Worm (Caenorhabditis elegans) whole organism, late embryonic: ENCODE measurements around the gene F52E1.9.

ENCODE experiments used
- ceh-14 ChIP-seq: sonication (generic microtip); optimal IDR thresholded peaks from 2 replicates; lab custom pipeline; 2016; ENCODE audit warnings: missing genotype, missing genetic modification characterization, missing compliant biosample characterization
- ceh-18 ChIP-seq: sonication (generic microtip); optimal IDR thresholded peaks from 2 replicates; lab custom pipeline; 2016; ENCODE audit warnings: missing genetic modification characterization, missing compliant biosample characterization
- ceh-22 ChIP-seq: sonication (generic microtip); optimal IDR thresholded peaks from 2 replicates; lab custom pipeline; 2017; ENCODE audit warnings: missing biosample characterization, missing genetic modification characterization
- hlh-30 ChIP-seq: sonication (generic microtip); optimal IDR thresholded peaks from 2 replicates; lab custom pipeline; 2017; ENCODE audit warnings: antibody characterized with exemption, missing genetic modification characterization, missing compliant biosample characterization; ENCODE audit not compliant: insufficient read depth
- mec-3 ChIP-seq: sonication (generic microtip); optimal IDR thresholded peaks from 2 replicates; lab custom pipeline; 2016; ENCODE audit warnings: borderline replicate concordance, missing genetic modification characterization, missing compliant biosample characterization
- nhr-232 ChIP-seq: sonication (generic microtip); optimal IDR thresholded peaks from 2 replicates; lab custom pipeline; 2016; ENCODE audit warnings: missing genetic modification characterization, missing compliant biosample characterization
- pqm-1 ChIP-seq: sonication (generic microtip); optimal IDR thresholded peaks from 2 replicates; lab custom pipeline; 2016; ENCODE audit warnings: missing genetic modification characterization, missing compliant biosample characterization

DNA sequence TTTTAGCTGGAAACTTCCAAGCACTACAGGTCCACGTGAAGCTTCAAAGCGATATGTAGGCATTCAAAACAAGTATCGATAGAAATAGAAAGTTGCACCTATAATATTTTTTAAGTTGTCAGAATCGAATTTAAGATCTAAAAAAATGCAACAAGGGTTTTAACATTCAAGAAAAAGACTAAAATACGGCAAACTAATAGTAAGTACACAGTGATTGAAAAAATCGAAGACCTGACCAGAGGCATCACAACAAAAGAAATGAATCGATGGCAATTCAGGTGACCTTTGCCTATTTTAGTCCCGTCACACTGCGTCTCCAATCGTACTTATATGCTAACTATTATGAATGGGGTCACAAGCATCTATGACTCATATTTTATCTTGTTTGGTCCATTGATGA is 45.5 kb upstream of the F52E1.9 start, which contains the start of gene T23B12.5:
- TF ChIP-seq ceh-22 (no peak), ceh-14 (tag; lab: Kevin White, UChicago) (no peak), hlh-30 (tag; lab: Kevin White, UChicago) (no peak), pqm-1 (tag; lab: Kevin White, UChicago) (no peak), nhr-232 (tag; lab: Kevin White, UChicago) (no peak), ceh-18 (tag; lab: Kevin White, UChicago) (no peak), mec-3 (tag; lab: Kevin White, UChicago) (no peak)
